Worm (Caenorhabditis elegans) whole organism, young adult: ENCODE data around the gene ZK354.3.

Experiments used
- B0035.1 ChIP-seq: sonication (generic microtip); optimal IDR thresholded peaks from 2 replicates; lab custom pipeline; 2016; ENCODE audit warnings: missing genetic modification characterization, mild to moderate bottlenecking, missing compliant biosample characterization, missing genotype, missing genetic modification reagents
- T26A5.8 ChIP-seq: sonication (generic microtip); optimal IDR thresholded peaks from 2 replicates; lab custom pipeline; 2016; ENCODE audit warnings: missing genetic modification characterization, missing compliant biosample characterization
- Y79H2A.3 ChIP-seq: fragments of 200-800 bp; sonication (Bioruptor generic); conservative IDR thresholded peaks from 2 replicates; pipeline ENCODE4 v1.3.6; 2022; ENCODE audit warnings: missing genetic modification reagents, missing genetic modification characterization, missing compliant biosample characterization
- Y95B8A.8 ChIP-seq: fragments of 200-800 bp; sonication (Bioruptor generic); IDR thresholded peaks from 2 replicates; pipeline ENCODE4 v1.3.6; 2022; ENCODE audit warnings: missing genetic modification reagents, missing genetic modification characterization, missing compliant biosample characterization
- attf-5 ChIP-seq: fragments of 200-800 bp; sonication (Bioruptor generic); optimal IDR thresholded peaks from 2 replicates; lab custom pipeline; 2018; ENCODE audit warnings: mild to moderate bottlenecking, missing genetic modification characterization, missing compliant biosample characterization
- ceh-58 ChIP-seq: fragments of 200-800 bp; sonication (Bioruptor generic); IDR thresholded peaks from 2 replicates; pipeline ENCODE4 v1.3.6; 2022; ENCODE audit warnings: missing genetic modification characterization, missing compliant biosample characterization
- chd-7 ChIP-seq: sonication (generic microtip); optimal IDR thresholded peaks from 2 replicates; lab custom pipeline; 2016; ENCODE audit warnings: mild to moderate bottlenecking, missing genetic modification characterization, moderate library complexity, missing compliant biosample characterization
- dpl-1 ChIP-seq: fragments of 150-350 bp; optimal IDR thresholded peaks from 2 replicates; lab custom pipeline; 2014; ENCODE audit warnings: missing biosample characterization, missing genetic modification reagents, missing genetic modification characterization
- egl-18 ChIP-seq: fragments of 200-800 bp; sonication (Bioruptor generic); IDR thresholded peaks from 2 replicates; pipeline ENCODE4 v1.3.6; 2022; ENCODE audit warnings: missing genetic modification reagents, missing genetic modification characterization, missing compliant biosample characterization
- hlh-26 ChIP-seq: fragments of 200-800 bp; sonication (Bioruptor generic); conservative IDR thresholded peaks from 2 replicates; pipeline ENCODE4 v1.3.6; 2022; ENCODE audit warnings: missing genetic modification reagents, missing genetic modification characterization, missing compliant biosample characterization
- lir-1 ChIP-seq: fragments of 200-800 bp; sonication (Bioruptor generic); conservative IDR thresholded peaks from 2 replicates; pipeline ENCODE4 v1.3.6; 2022; ENCODE audit warnings: missing genetic modification reagents, missing genetic modification characterization, missing compliant biosample characterization
- madf-10 ChIP-seq: sonication (generic microtip); optimal IDR thresholded peaks from 2 replicates; lab custom pipeline; 2016; ENCODE audit warnings: mild to moderate bottlenecking, missing genetic modification characterization, missing compliant biosample characterization
- madf-6 ChIP-seq: fragments of 200-800 bp; sonication (Bioruptor generic); IDR thresholded peaks from 2 replicates; pipeline ENCODE4 v1.3.6; 2022; ENCODE audit warnings: missing genetic modification reagents, missing genetic modification characterization, missing compliant biosample characterization
- nhr-179 ChIP-seq: sonication (generic microtip); optimal IDR thresholded peaks from 2 replicates; lab custom pipeline; 2016; ENCODE audit warnings: mild to moderate bottlenecking, missing genetic modification characterization, missing compliant biosample characterization
- nhr-80 ChIP-seq: sonication (generic microtip); optimal IDR thresholded peaks from 2 replicates; lab custom pipeline; 2016; ENCODE audit warnings: missing genetic modification characterization, missing compliant biosample characterization
- pbrm-1 ChIP-seq: fragments of 200-800 bp; sonication (Bioruptor generic); IDR thresholded peaks from 2 replicates; pipeline ENCODE4 v1.3.6; 2022; ENCODE audit warnings: missing genetic modification reagents, missing genetic modification characterization, missing compliant biosample characterization
- rec-8 ChIP-seq, 2 experiments: sonication (generic microtip); optimal IDR thresholded peaks; 2 replicates each; lab custom pipeline; 2016; ENCODE audit warnings: mild to moderate bottlenecking in 2 of 2, missing genetic modification characterization in 2 of 2, missing genetic modification reagents in 2 of 2, missing genotype in 2 of 2, missing biosample characterization in 1 of 2, missing compliant biosample characterization in 1 of 2, moderate library complexity in 1 of 2
- sdz-38 ChIP-seq: sonication (generic microtip); optimal IDR thresholded peaks from 2 replicates; lab custom pipeline; 2016; ENCODE audit warnings: missing genotype, missing genetic modification characterization, missing compliant biosample characterization
- snpc-3.4 ChIP-seq: sonication (generic microtip); optimal IDR thresholded peaks from 2 replicates; lab custom pipeline; 2017; ENCODE audit warnings: missing genetic modification characterization, mild to moderate bottlenecking, missing compliant biosample characterization, antibody characterized with exemption, moderate library complexity, missing genotype, missing genetic modification reagents
- zim-3 ChIP-seq: sonication (generic microtip); optimal IDR thresholded peaks from 2 replicates; lab custom pipeline; 2017; ENCODE audit warnings: mild to moderate bottlenecking, missing genetic modification characterization, moderate library complexity, missing compliant biosample characterization
- ztf-22 ChIP-seq: fragments of 200-800 bp; sonication (Bioruptor generic); optimal IDR thresholded peaks from 2 replicates; lab custom pipeline; 2018; ENCODE audit warnings: mild to moderate bottlenecking, missing genetic modification characterization, moderate library complexity, missing compliant biosample characterization
- ztf-26 ChIP-seq: sonication (generic microtip); optimal IDR thresholded peaks from 2 replicates; lab custom pipeline; 2017; ENCODE audit warnings: missing genetic modification characterization, missing compliant biosample characterization
- ztf-3 ChIP-seq: fragments of 200-800 bp; sonication (Bioruptor generic); optimal IDR thresholded peaks from 2 replicates; lab custom pipeline; 2018; ENCODE audit warnings: mild to moderate bottlenecking, missing genetic modification characterization, missing compliant biosample characterization

Gene ZK354.3

DNA sequence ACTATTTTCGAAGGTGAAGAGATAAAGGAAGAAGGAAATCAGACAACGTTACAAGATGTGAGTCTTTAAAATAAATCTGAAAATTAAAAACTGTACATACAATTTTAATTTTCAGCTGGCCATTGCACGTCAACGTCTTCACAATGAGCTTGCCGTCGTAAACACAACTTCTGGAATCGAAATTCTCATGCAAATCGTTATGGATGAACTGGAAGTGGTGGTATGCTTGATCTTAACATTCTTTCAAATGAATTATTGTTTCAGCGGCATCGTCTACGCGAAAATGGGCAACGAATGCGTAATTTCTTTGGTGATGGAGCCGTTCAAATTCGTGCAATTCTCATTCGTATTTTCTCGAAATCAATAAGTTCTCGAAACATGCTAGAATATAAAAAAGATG, 44.7 kb downstream of the ZK354.3 start (continued):
- TF ChIP-seq egl-18 (GFP tag; lab: Robert Waterston, UW) (no peak), chd-7 (tag; lab: Kevin White, UChicago) (no peak), madf-6 (GFP tag; lab: Robert Waterston, UW) (no peak), ceh-58 (no peak)

ce11 chrIV:5360533-5360932, 50.7 kb downstream of the ZK354.3 start, which contains the start of gene F41H10.5:
TSS of gene F41H10.5 (plus strand) at chrIV:5360907.
- TF ChIP-seq Y79H2A.3 (no peak), rec-8 (tag; optimal IDR thresholded peaks at IDR 0.05; lab: Kevin White, UChicago) (no peak), snpc-3.4 (no peak), lir-1 (GFP tag; lab: Robert Waterston, UW) (no peak), T26A5.8 (no peak), Y95B8A.8 (GFP tag; lab: Robert Waterston, UW) (no peak), madf-10 (no peak), ztf-26 (tag; lab: Kevin White, UChicago) (no peak), nhr-179 (no peak), ztf-22 (no peak), pbrm-1 (GFP tag; lab: Robert Waterston, UW) (no peak), attf-5 (GFP tag; lab: Kevin White, UChicago) (no peak), ztf-3 (GFP tag; lab: Kevin White, UChicago) (no peak), nhr-80 (tag; lab: Kevin White, UChicago) (no peak), hlh-26 (GFP tag; lab: Robert Waterston, UW) (no peak), dpl-1 (no peak), sdz-38 (tag; lab: Kevin White, UChicago) (no peak), zim-3 (tag; lab: Kevin White, UChicago) (no peak), B0035.1 (tag; lab: Kevin White, UChicago) (no peak)
